Worm (Caenorhabditis elegans) whole organism, L2 larva: ENCODE measurements around the gene T08D10.3.

Source experiments
- ceh-82 ChIP-seq: fragments of 150-350 bp; optimal IDR thresholded peaks from 2 replicates; lab custom pipeline; 2014; ENCODE audit warnings: missing biosample characterization, missing genetic modification characterization
- elt-3 ChIP-seq: sonication (generic microtip); optimal IDR thresholded peaks from 2 replicates; lab custom pipeline; 2017; ENCODE audit warnings: missing biosample characterization, missing genetic modification characterization
- nhr-11 ChIP-seq: fragments of 150-350 bp; optimal IDR thresholded peaks from 2 replicates; lab custom pipeline; 2014; ENCODE audit warnings: missing biosample characterization, missing genetic modification characterization
- nhr-77 ChIP-seq: fragments of 150-350 bp; optimal IDR thresholded peaks from 2 replicates; lab custom pipeline; 2014; ENCODE audit warnings: missing biosample characterization, missing genetic modification characterization
- unc-62 ChIP-seq: fragments of 150-350 bp; optimal IDR thresholded peaks from 2 replicates; lab custom pipeline; 2014; ENCODE audit warnings: missing biosample characterization, missing genetic modification reagents, missing genetic modification characterization
- ztf-11 ChIP-seq: sonication (generic microtip); optimal IDR thresholded peaks from 2 replicates; lab custom pipeline; 2017; ENCODE audit warnings: missing biosample characterization, missing genetic modification characterization

ce11 chrX:12001600-12001999 is 46.4 kb downstream of the T08D10.3 start:
- no peak for TF ChIP-seq elt-3
- TF ChIP-seq nhr-11 (tag; lab: Kevin White, UChicago), result no peak
- TF ChIP-seq ztf-11 (tag; lab: Kevin White, UChicago), result no peak
- no peak for TF ChIP-seq unc-62 (GFP tag; lab: Kevin White, UChicago)
- TF ChIP-seq ceh-82, result no peak
- TF ChIP-seq nhr-77 (tag; lab: Kevin White, UChicago), result no peak
